Worm (Caenorhabditis elegans): Measurements from ENCODE around the gene F49C5.12.

ce11 chrII:12547547-12547946, 12.6 kb downstream of the F49C5.12 start, which contains the start of gene F49C5.16:
- no peak for TF ChIP-seq flt-1 (GFP tag; IDR thresholded peaks at IDR 0.05)
- no peak for TF ChIP-seq tbx-37 (GFP tag; conservative IDR thresholded peaks at IDR 0.05)
- no peak for TF ChIP-seq hmbx-1 (tag; optimal IDR thresholded peaks at IDR 0.05)
- no peak for TF ChIP-seq ceh-13 (GFP tag; optimal IDR thresholded peaks at IDR 0.05)
- TF ChIP-seq hnd-1 (tag; optimal IDR thresholded peaks at IDR 0.05), result no peak
- no peak for TF ChIP-seq F13C5.2 (tag; optimal IDR thresholded peaks at IDR 0.05)
- no peak for TF ChIP-seq ama-1 (optimal IDR thresholded peaks at IDR 0.05)
- no peak for TF ChIP-seq sea-1 (GFP tag; conservative IDR thresholded peaks at IDR 0.05)

Data from whole organism, early embryonic.